Worm (Caenorhabditis elegans) whole organism, L1 larva: Measurements from ENCODE around the gene fil-1.
"Not testable (repeated sequence)": the region's sequence is repeated elsewhere in the genome, so short reads cannot be mapped to it uniquely, and the experiment has no call there.

Experiments used
- C04F5.9 ChIP-seq: sonication (generic microtip); optimal IDR thresholded peaks from 2 replicates; lab custom pipeline; 2016; ENCODE audit warnings: missing genetic modification characterization, missing compliant biosample characterization
- C34B4.2 ChIP-seq: sonication (generic microtip); optimal IDR thresholded peaks from 2 replicates; lab custom pipeline; 2017; ENCODE audit warnings: mild to moderate bottlenecking, missing genetic modification characterization, missing compliant biosample characterization
- Y116A8C.19 ChIP-seq: sonication (generic microtip); optimal IDR thresholded peaks from 2 replicates; lab custom pipeline; 2016; ENCODE audit warnings: missing compliant biosample characterization, missing genetic modification characterization, borderline replicate concordance
- aly-2 ChIP-seq: fragments of 150-350 bp; optimal IDR thresholded peaks from 2 replicates; lab custom pipeline; 2014; ENCODE audit warnings: missing biosample characterization, missing genetic modification characterization
- blmp-1 ChIP-seq: fragments of 150-350 bp; optimal IDR thresholded peaks from 2 replicates; lab custom pipeline; 2014; ENCODE audit warnings: missing biosample characterization, missing genetic modification characterization
- ceh-63 ChIP-seq: fragments of 200-800 bp; sonication (Bioruptor generic); optimal IDR thresholded peaks from 2 replicates; lab custom pipeline; 2018; ENCODE audit warnings: mild to moderate bottlenecking, missing genetic modification characterization, missing compliant biosample characterization
- ceh-88 ChIP-seq: fragments of 200-800 bp; sonication (Bioruptor generic); IDR thresholded peaks from 2 replicates; pipeline ENCODE4 v1.3.6; 2022; ENCODE audit warnings: missing genetic modification characterization, missing compliant biosample characterization
- ces-1 ChIP-seq: fragments of 150-350 bp; optimal IDR thresholded peaks from 2 replicates; lab custom pipeline; 2014; ENCODE audit warnings: missing biosample characterization, missing genetic modification reagents, missing genetic modification characterization
- efl-1 ChIP-seq, 4 experiments: fragments of 150-350 bp; optimal IDR thresholded peaks in 3 of 4; peaks in 1 of 4; 1 replicate in 1 of 4; 2 replicates in 3 of 4; lab custom pipeline; 2014; ENCODE audit warnings: missing biosample characterization in 2 of 4, missing genetic modification characterization in 2 of 4, missing genetic modification reagents in 2 of 4
- efl-3 ChIP-seq: fragments of 200-800 bp; sonication (Bioruptor generic); optimal IDR thresholded peaks from 2 replicates; lab custom pipeline; 2018; ENCODE audit warnings: mild to moderate bottlenecking, missing genetic modification characterization, missing compliant biosample characterization
- egl-13 ChIP-seq: sonication (generic microtip); optimal IDR thresholded peaks from 2 replicates; lab custom pipeline; 2016; ENCODE audit warnings: missing genotype, missing genetic modification reagents, missing genetic modification characterization, missing compliant biosample characterization
- egl-27 ChIP-seq, 2 experiments: fragments of 150-350 bp in 1 of 2; sonication (generic microtip); optimal IDR thresholded peaks; 3 replicates each; lab custom pipeline; 2017 to 2018; ENCODE audit warnings: missing biosample characterization in 2 of 2, missing genetic modification characterization in 2 of 2, missing genetic modification reagents in 2 of 2
- elt-2 ChIP-seq: sonication (generic microtip); optimal IDR thresholded peaks from 2 replicates; lab custom pipeline; 2016; ENCODE audit warnings: missing genetic modification characterization, mild to moderate bottlenecking, inconsistent platforms, missing compliant biosample characterization, missing genetic modification reagents
- elt-3 ChIP-seq, 6 experiments: fragments of 150-350 bp in 1 of 6; sonication (generic microtip); optimal IDR thresholded peaks; 2 replicates each; lab custom pipeline; 2017 to 2018; ENCODE audit warnings: missing biosample characterization in 6 of 6, missing genetic modification characterization in 6 of 6, inconsistent platforms in 1 of 6
- ets-5 ChIP-seq: fragments of 200-800 bp; sonication (Bioruptor generic); IDR thresholded peaks from 2 replicates; pipeline ENCODE4 v1.3.6; 2022; ENCODE audit warnings: missing genetic modification characterization, missing compliant biosample characterization
- fkh-8 ChIP-seq: sonication (generic microtip); optimal IDR thresholded peaks from 2 replicates; lab custom pipeline; 2016; ENCODE audit warnings: mild to moderate bottlenecking, missing genetic modification characterization, missing compliant biosample characterization
- grh-1 ChIP-seq: fragments of 200-800 bp; sonication (Bioruptor generic); IDR thresholded peaks from 2 replicates; pipeline ENCODE4 v1.3.6; 2022; ENCODE audit warnings: missing genetic modification reagents, missing genetic modification characterization, missing compliant biosample characterization
- hlh-4 ChIP-seq: sonication (generic microtip); optimal IDR thresholded peaks from 2 replicates; lab custom pipeline; 2016; ENCODE audit warnings: mild to moderate bottlenecking, missing genetic modification characterization, missing compliant biosample characterization
- hpl-2 ChIP-seq: fragments of 150-350 bp; optimal IDR thresholded peaks from 2 replicates; lab custom pipeline; 2014; ENCODE audit warnings: missing biosample characterization, missing genetic modification reagents, missing genetic modification characterization
- isw-1 ChIP-seq: fragments of 200-800 bp; sonication (Bioruptor generic); IDR thresholded peaks from 2 replicates; pipeline ENCODE4 v1.3.6; 2022; ENCODE audit warnings: missing genetic modification characterization, missing compliant biosample characterization
- lin-14 ChIP-seq: fragments of 200-800 bp; sonication (Bioruptor generic); optimal IDR thresholded peaks from 2 replicates; lab custom pipeline; 2018; ENCODE audit warnings: mild to moderate bottlenecking, missing genetic modification characterization, moderate library complexity, missing compliant biosample characterization
- mdl-1 ChIP-seq, 2 experiments: fragments of 150-350 bp; optimal IDR thresholded peaks; 2 replicates each; lab custom pipeline; 2014 to 2017; ENCODE audit warnings: missing biosample characterization in 2 of 2, missing genetic modification characterization in 2 of 2, inconsistent platforms in 1 of 2
- nhr-11 ChIP-seq: fragments of 150-350 bp; optimal IDR thresholded peaks from 2 replicates; lab custom pipeline; 2014; ENCODE audit warnings: missing biosample characterization, missing genetic modification characterization
- nhr-19 ChIP-seq: fragments of 200-800 bp; sonication (Bioruptor generic); conservative IDR thresholded peaks from 2 replicates; pipeline ENCODE4 v1.3.6; 2022; ENCODE audit warnings: missing genetic modification characterization, missing compliant biosample characterization
- nhr-28 ChIP-seq: fragments of 150-350 bp; optimal IDR thresholded peaks from 2 replicates; lab custom pipeline; 2014; ENCODE audit warnings: missing biosample characterization, missing genetic modification characterization
- nhr-47 ChIP-seq: sonication (generic microtip); optimal IDR thresholded peaks from 2 replicates; lab custom pipeline; 2016; ENCODE audit warnings: mild to moderate bottlenecking, missing genetic modification characterization, moderate library complexity, missing compliant biosample characterization
- nhr-76 ChIP-seq: sonication (generic microtip); optimal IDR thresholded peaks from 2 replicates; lab custom pipeline; 2017; ENCODE audit warnings: missing biosample characterization, missing genetic modification characterization
- nhr-77 ChIP-seq: fragments of 150-350 bp; optimal IDR thresholded peaks from 2 replicates; lab custom pipeline; 2014; ENCODE audit warnings: missing biosample characterization, missing genetic modification characterization
- nhr-84 ChIP-seq: sonication (generic microtip); optimal IDR thresholded peaks from 2 replicates; lab custom pipeline; 2017; ENCODE audit warnings: missing biosample characterization, missing genetic modification characterization
- pax-3 ChIP-seq: fragments of 200-800 bp; sonication (Bioruptor generic); optimal IDR thresholded peaks from 2 replicates; lab custom pipeline; 2018; ENCODE audit warnings: mild to moderate bottlenecking, missing genetic modification characterization, moderate library complexity, missing compliant biosample characterization
- snpc-4 ChIP-seq: fragments of 150-350 bp; optimal IDR thresholded peaks from 2 replicates; lab custom pipeline; 2014; ENCODE audit warnings: missing biosample characterization, missing genetic modification characterization
- snu-23 ChIP-seq: sonication (generic microtip); optimal IDR thresholded peaks from 2 replicates; lab custom pipeline; 2016; ENCODE audit warnings: missing genetic modification characterization, missing compliant biosample characterization
- sptf-1 ChIP-seq: fragments of 150-350 bp; optimal IDR thresholded peaks from 2 replicates; lab custom pipeline; 2014; ENCODE audit warnings: missing biosample characterization, missing genetic modification characterization
- sup-37 ChIP-seq: fragments of 200-800 bp; sonication (Bioruptor generic); optimal IDR thresholded peaks from 2 replicates; lab custom pipeline; 2018; ENCODE audit warnings: mild to moderate bottlenecking, missing genetic modification characterization, missing compliant biosample characterization
- tbx-2 ChIP-seq: sonication (generic microtip); optimal IDR thresholded peaks from 2 replicates; lab custom pipeline; 2016; ENCODE audit warnings: missing genetic modification characterization, missing compliant biosample characterization
- unc-30 ChIP-seq: sonication (generic microtip); optimal IDR thresholded peaks from 2 replicates; lab custom pipeline; 2017; ENCODE audit warnings: missing biosample characterization, missing genetic modification characterization
- xbp-1 ChIP-seq: sonication (generic microtip); optimal IDR thresholded peaks from 2 replicates; lab custom pipeline; 2016; ENCODE audit warnings: missing genetic modification characterization, missing compliant biosample characterization
- zag-1 ChIP-seq: fragments of 150-350 bp; optimal IDR thresholded peaks from 2 replicates; lab custom pipeline; 2014; ENCODE audit warnings: missing biosample characterization, missing genetic modification characterization
- ztf-11 ChIP-seq, 2 experiments: sonication (generic microtip); optimal IDR thresholded peaks; 2 replicates each; lab custom pipeline; 2016 to 2017; ENCODE audit warnings: missing genetic modification characterization in 2 of 2, missing biosample characterization in 1 of 2, missing compliant biosample characterization in 1 of 2
- ztf-4 ChIP-seq: fragments of 150-350 bp; optimal IDR thresholded peaks from 2 replicates; lab custom pipeline; 2014; ENCODE audit warnings: missing biosample characterization, missing genetic modification characterization

The fil-1 gene

DNA sequence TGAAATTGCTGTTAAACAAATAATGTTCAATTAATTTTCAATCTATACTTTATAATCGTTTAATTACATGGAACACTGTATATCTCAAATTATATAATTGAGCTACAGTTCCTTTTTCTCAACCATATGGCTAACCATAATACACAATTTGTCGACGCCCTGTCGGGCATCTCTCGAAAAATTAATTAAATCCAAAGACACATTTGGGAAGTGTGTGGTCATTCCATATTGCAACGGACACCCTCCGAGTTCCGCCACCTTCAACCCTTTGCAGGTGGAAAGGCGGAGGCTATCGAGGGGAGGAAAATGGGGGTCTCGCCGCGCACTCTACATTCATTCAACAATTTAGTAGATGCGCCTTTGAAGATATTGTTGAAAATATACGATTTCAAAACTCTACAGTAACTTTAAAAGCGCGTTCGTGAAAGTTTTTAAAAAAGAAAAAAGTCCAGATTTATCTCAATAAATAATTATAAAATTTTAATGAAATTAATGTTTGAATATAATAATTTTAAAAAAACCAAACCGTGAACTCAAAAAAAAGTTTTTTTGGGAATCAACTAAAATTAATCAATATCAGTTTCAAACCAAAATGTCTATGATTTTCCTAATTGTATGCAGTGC is 35.4 kb downstream of the fil-1 start, which contains the start of gene F14H8.8 (continued):
- TF ChIP-seq aly-2 (no peak), grh-1 (peak; percentile 49; the same call in 1 of the 2 replicates), lin-14 (GFP tag; lab: Kevin White, UChicago) (no peak), isw-1 (GFP tag; lab: Robert Waterston, UW) (no peak), xbp-1 (tag; lab: Kevin White, UChicago) (no peak), efl-3 (GFP tag; lab: Kevin White, UChicago) (no peak), snpc-4 (tag; lab: Kevin White, UChicago) (peak; percentile 97), C34B4.2 (tag; lab: Kevin White, UChicago) (no peak), nhr-19 (GFP tag; lab: Robert Waterston, UW) (peak; percentile 69), ztf-4 (tag; lab: Kevin White, UChicago) (no peak), sptf-1 (tag; lab: Kevin White, UChicago) (no peak), unc-30 (tag; lab: Kevin White, UChicago) (no peak), nhr-84 (tag; lab: Kevin White, UChicago) (no peak), elt-3 (tag; optimal IDR thresholded peaks at IDR 0.05; lab: Kevin White, UChicago) (no peak), mdl-1 (tag; optimal IDR thresholded peaks at IDR 0.05; lab: Kevin White, UChicago) (no peak), ceh-88 (no peak), pax-3 (tag; lab: Kevin White, UChicago) (no peak), nhr-77 (tag; lab: Kevin White, UChicago) (no peak), snu-23 (GFP tag; lab: Kevin White, UChicago) (no peak), nhr-76 (tag; lab: Kevin White, UChicago) (no peak), efl-1 (optimal IDR thresholded peaks at IDR 0.05; lab: Kevin White, UChicago) (peak in 1 of 2 experiments; percentile 22), efl-1 (GFP tag; optimal IDR thresholded peaks at IDR 0.05 in 1 of 2; lab: Kevin White, UChicago) (no peak), nhr-47 (tag; lab: Kevin White, UChicago) (peak; percentile 55), blmp-1 (no peak), zag-1 (tag; lab: Kevin White, UChicago) (no peak), ces-1 (GFP tag; lab: Kevin White, UChicago) (no peak), egl-13 (no peak), fkh-8 (tag; lab: Kevin White, UChicago) (no peak), Y116A8C.19 (tag; lab: Kevin White, UChicago) (no peak), ceh-63 (GFP tag; lab: Kevin White, UChicago) (no peak), nhr-11 (tag; lab: Kevin White, UChicago) (no peak), egl-27 (tag; optimal IDR thresholded peaks at IDR 0.05; lab: Kevin White, UChicago) (no peak), tbx-2 (tag; lab: Kevin White, UChicago) (no peak), ztf-11 (tag; optimal IDR thresholded peaks at IDR 0.05; lab: Kevin White, UChicago) (no peak), hpl-2 (GFP tag; lab: Kevin White, UChicago) (no peak), ets-5 (GFP tag; lab: Robert Waterston, UW) (no peak), C04F5.9 (no peak), sup-37 (GFP tag; lab: Kevin White, UChicago) (no peak), nhr-28 (tag; lab: Kevin White, UChicago) (no peak)

ce11 chrV:15031373-15031772 is 37.7 kb downstream of the fil-1 start, which contains the start of gene cng-1:
Gene cng-1 (minus strand): TSS chrV:15031473.
- not testable (repeated sequence) for TF ChIP-seq hlh-4; elt-2; fkh-8 (tag; lab: Kevin White, UChicago)
